Fruit fly (Drosophila melanogaster): ENCODE results near the gene CG8745.

Gene CG8745

DNA sequence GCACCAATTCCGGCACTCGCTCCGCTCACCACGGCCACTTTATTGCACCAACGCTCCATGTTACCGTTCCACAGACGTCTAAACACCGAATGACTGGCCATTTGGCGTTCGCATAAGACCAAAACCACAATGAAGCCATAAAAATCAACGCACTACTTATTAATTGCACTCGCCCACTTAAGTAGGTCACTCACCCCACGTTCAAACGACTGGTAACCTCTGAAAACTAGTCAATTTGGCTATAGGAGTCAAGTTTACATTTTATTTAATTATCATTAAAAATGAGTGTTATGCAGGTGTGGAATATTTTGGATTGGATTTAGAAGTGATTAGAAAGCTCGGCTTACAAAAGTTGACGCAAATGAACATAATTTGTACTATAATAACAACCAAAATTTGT lies 24.6 kb downstream of the CG8745 start, which contains the start of gene CG8757:
TSS of gene CG8757 (minus strand) at position 101 of the 400 bp plus-strand sequence.
- TF ChIP-seq Sin3A (optimal IDR thresholded peaks at IDR 0.05) (no peak), h (optimal IDR thresholded peaks at IDR 0.05) (no peak), ttk (optimal IDR thresholded peaks at IDR 0.05) (no peak), Myc (optimal IDR thresholded peaks at IDR 0.05) (no peak), psq (optimal IDR thresholded peaks at IDR 0.05) (no peak), insv (optimal IDR thresholded peaks at IDR 0.05) (no peak)

DNA sequence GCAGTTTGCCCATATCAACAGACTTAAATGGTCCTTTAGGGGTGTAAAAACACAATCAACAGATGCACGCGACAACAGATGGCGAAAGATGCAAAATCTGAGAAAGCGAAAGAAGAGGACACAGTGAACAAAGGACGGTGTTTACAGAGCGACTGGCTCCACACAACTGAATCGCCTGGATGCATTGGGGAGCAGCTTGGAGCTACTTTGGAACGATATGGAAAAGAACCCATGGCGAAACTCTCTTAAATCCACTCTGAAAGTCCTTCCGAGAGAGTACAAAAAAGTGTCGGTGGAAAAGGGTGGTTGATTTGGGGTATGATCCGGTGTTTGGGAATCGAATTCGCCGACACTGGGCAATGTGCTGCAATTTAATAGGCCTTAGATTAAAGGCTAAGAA lies 26.0 kb downstream of the CG8745 start:
- no peak for TF ChIP-seq Myc (optimal IDR thresholded peaks at IDR 0.05)
- no peak for TF ChIP-seq h (optimal IDR thresholded peaks at IDR 0.05)
- TF ChIP-seq ttk (optimal IDR thresholded peaks at IDR 0.05), result no peak
- TF ChIP-seq Sin3A (optimal IDR thresholded peaks at IDR 0.05), result no peak
- no peak for TF ChIP-seq psq (optimal IDR thresholded peaks at IDR 0.05)
- no peak for TF ChIP-seq insv (optimal IDR thresholded peaks at IDR 0.05)

DNA sequence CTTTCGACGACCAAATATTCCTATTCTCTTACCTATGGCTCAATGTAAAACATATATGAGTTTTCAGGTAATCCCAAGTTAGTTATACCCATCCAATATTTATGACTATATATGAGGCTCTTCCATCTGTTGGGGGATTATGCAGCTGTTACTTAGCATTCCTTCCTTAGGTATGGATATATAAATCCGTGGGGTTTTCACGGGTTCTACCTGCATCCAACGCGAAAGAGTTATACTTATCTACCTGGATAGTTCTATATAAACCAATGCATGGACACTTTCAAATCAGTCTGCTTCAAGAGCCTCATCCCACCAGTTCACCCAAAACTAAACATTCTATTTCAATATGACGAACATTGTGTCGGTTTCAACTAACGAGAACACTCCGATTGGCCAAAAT lies 29.2 kb downstream of the CG8745 start, which contains the start of gene CG43184:
TSS of gene CG43184 (plus strand) at position 301 of the 400 bp plus-strand sequence.
- TF ChIP-seq Myc (optimal IDR thresholded peaks at IDR 0.05), result no peak
- no peak for TF ChIP-seq ttk (optimal IDR thresholded peaks at IDR 0.05)

Measured in Kc167 (cell line).